Worm (Caenorhabditis elegans) whole organism, L2 larva: Measurements from ENCODE around the gene brc-2.

Experiments
- C34F6.9 ChIP-seq: fragments of 150-350 bp; optimal IDR thresholded peaks from 2 replicates; lab custom pipeline; 2014; ENCODE audit warnings: missing biosample characterization, missing genetic modification characterization
- F13H6.1 ChIP-seq: sonication (generic microtip); optimal IDR thresholded peaks from 2 replicates; lab custom pipeline; 2016; ENCODE audit warnings: missing genetic modification characterization, missing compliant biosample characterization
- ZK546.5 ChIP-seq: sonication (generic microtip); optimal IDR thresholded peaks from 2 replicates; lab custom pipeline; 2017; ENCODE audit warnings: missing biosample characterization, missing genetic modification characterization
- ama-1 ChIP-seq: fragments of 150-350 bp; optimal IDR thresholded peaks from 2 replicates; lab custom pipeline; 2018; ENCODE audit warnings: inconsistent platforms
- blmp-1 ChIP-seq: sonication (generic microtip); optimal IDR thresholded peaks from 2 replicates; lab custom pipeline; 2017; ENCODE audit warnings: missing genetic modification characterization, mild to moderate bottlenecking, missing compliant biosample characterization, antibody characterized with exemption, moderate library complexity; ENCODE audit not compliant: insufficient read depth
- ceh-82 ChIP-seq: fragments of 150-350 bp; optimal IDR thresholded peaks from 2 replicates; lab custom pipeline; 2014; ENCODE audit warnings: missing biosample characterization, missing genetic modification characterization
- crh-2 ChIP-seq: sonication (generic microtip); optimal IDR thresholded peaks from 2 replicates; lab custom pipeline; 2017; ENCODE audit warnings: missing biosample characterization, missing genetic modification characterization
- dmd-4 ChIP-seq: sonication (generic microtip); optimal IDR thresholded peaks from 2 replicates; lab custom pipeline; 2017; ENCODE audit warnings: missing biosample characterization, missing genetic modification characterization
- egl-27 ChIP-seq: sonication (generic microtip); optimal IDR thresholded peaks from 3 replicates; lab custom pipeline; 2017; ENCODE audit warnings: missing biosample characterization, missing genetic modification reagents, missing genetic modification characterization
- elt-1 ChIP-seq: fragments of 150-350 bp; optimal IDR thresholded peaks from 2 replicates; lab custom pipeline; 2014; ENCODE audit warnings: missing biosample characterization, missing genetic modification characterization
- fos-1 ChIP-seq: fragments of 150-350 bp; optimal IDR thresholded peaks from 2 replicates; lab custom pipeline; 2014; ENCODE audit warnings: missing biosample characterization, missing genetic modification characterization
- gmeb-1 ChIP-seq: fragments of 150-350 bp; optimal IDR thresholded peaks from 2 replicates; lab custom pipeline; 2014; ENCODE audit warnings: missing biosample characterization, missing genetic modification characterization
- lin-11 ChIP-seq: fragments of 150-350 bp; sonication (generic microtip); optimal IDR thresholded peaks from 2 replicates; lab custom pipeline; 2014; ENCODE audit warnings: missing biosample characterization, missing genetic modification characterization, inconsistent platforms, mixed read lengths
- lin-13 ChIP-seq: fragments of 150-350 bp; optimal IDR thresholded peaks from 2 replicates; lab custom pipeline; 2014; ENCODE audit warnings: missing biosample characterization, missing genetic modification reagents, missing genetic modification characterization
- lin-39 ChIP-seq: fragments of 150-350 bp; optimal IDR thresholded peaks from 2 replicates; lab custom pipeline; 2014; ENCODE audit warnings: missing biosample characterization, missing genetic modification reagents, missing genetic modification characterization
- lsy-2 ChIP-seq, 2 experiments: fragments of 150-350 bp in 1 of 2; sonication (generic microtip) in 1 of 2; optimal IDR thresholded peaks; 2 replicates each; lab custom pipeline; 2014 to 2017; ENCODE audit warnings: missing biosample characterization in 2 of 2, missing genetic modification characterization in 2 of 2
- mab-5 ChIP-seq: fragments of 150-350 bp; optimal IDR thresholded peaks from 2 replicates; lab custom pipeline; 2014; ENCODE audit warnings: missing biosample characterization, missing genetic modification characterization
- mbf-1 ChIP-seq: sonication (generic microtip); optimal IDR thresholded peaks from 2 replicates; lab custom pipeline; 2017; ENCODE audit warnings: missing biosample characterization, missing genetic modification characterization
- nhr-10 ChIP-seq: sonication (generic microtip); optimal IDR thresholded peaks from 2 replicates; lab custom pipeline; 2017; ENCODE audit warnings: missing biosample characterization, missing genetic modification characterization
- nhr-11 ChIP-seq: fragments of 150-350 bp; optimal IDR thresholded peaks from 2 replicates; lab custom pipeline; 2014; ENCODE audit warnings: missing biosample characterization, missing genetic modification characterization
- nhr-12 ChIP-seq: fragments of 150-350 bp; optimal IDR thresholded peaks from 2 replicates; lab custom pipeline; 2014; ENCODE audit warnings: missing biosample characterization, missing genetic modification characterization
- nhr-21 ChIP-seq: fragments of 150-350 bp; optimal IDR thresholded peaks from 2 replicates; lab custom pipeline; 2014; ENCODE audit warnings: missing biosample characterization, missing genetic modification characterization
- nhr-23 ChIP-seq: fragments of 150-350 bp; optimal IDR thresholded peaks from 2 replicates; lab custom pipeline; 2014; ENCODE audit warnings: missing biosample characterization, missing genetic modification reagents, missing genetic modification characterization
- nhr-25 ChIP-seq: fragments of 150-350 bp; sonication (generic microtip); optimal IDR thresholded peaks from 3 replicates; lab custom pipeline; 2014; ENCODE audit warnings: missing biosample characterization, missing genetic modification characterization
- nhr-6 ChIP-seq: fragments of 150-350 bp; optimal IDR thresholded peaks from 2 replicates; lab custom pipeline; 2014; ENCODE audit warnings: missing biosample characterization, missing genetic modification characterization
- nhr-77 ChIP-seq: fragments of 150-350 bp; optimal IDR thresholded peaks from 2 replicates; lab custom pipeline; 2014; ENCODE audit warnings: missing biosample characterization, missing genetic modification characterization
- sem-4 ChIP-seq: fragments of 150-350 bp; optimal IDR thresholded peaks from 2 replicates; lab custom pipeline; 2014; ENCODE audit warnings: missing biosample characterization, missing genetic modification reagents, missing genetic modification characterization
- skn-1 ChIP-seq: sonication (generic microtip); optimal IDR thresholded peaks from 2 replicates; lab custom pipeline; 2017; ENCODE audit warnings: missing biosample characterization, missing genetic modification characterization
- sma-9 ChIP-seq, 2 experiments: fragments of 150-350 bp in 1 of 2; sonication (generic microtip) in 1 of 2; optimal IDR thresholded peaks; 2 replicates each; lab custom pipeline; 2014 to 2016; ENCODE audit warnings: missing genetic modification characterization in 2 of 2, mild to moderate bottlenecking in 1 of 2, missing biosample characterization in 1 of 2, missing compliant biosample characterization in 1 of 2, missing genetic modification reagents in 1 of 2, moderate library complexity in 1 of 2
- unc-39 ChIP-seq: fragments of 150-350 bp; optimal IDR thresholded peaks from 2 replicates; lab custom pipeline; 2014; ENCODE audit warnings: missing biosample characterization, missing genetic modification characterization
- unc-55 ChIP-seq: fragments of 150-350 bp; sonication (generic microtip); optimal IDR thresholded peaks from 3 replicates; lab custom pipeline; 2014; ENCODE audit warnings: missing biosample characterization, missing genetic modification reagents, missing genetic modification characterization
- ztf-1 ChIP-seq: fragments of 200-800 bp; sonication (Bioruptor generic); conservative IDR thresholded peaks from 2 replicates; pipeline ENCODE4 v1.3.6; 2022; ENCODE audit warnings: missing genetic modification characterization, missing compliant biosample characterization

The brc-2 gene

DNA sequence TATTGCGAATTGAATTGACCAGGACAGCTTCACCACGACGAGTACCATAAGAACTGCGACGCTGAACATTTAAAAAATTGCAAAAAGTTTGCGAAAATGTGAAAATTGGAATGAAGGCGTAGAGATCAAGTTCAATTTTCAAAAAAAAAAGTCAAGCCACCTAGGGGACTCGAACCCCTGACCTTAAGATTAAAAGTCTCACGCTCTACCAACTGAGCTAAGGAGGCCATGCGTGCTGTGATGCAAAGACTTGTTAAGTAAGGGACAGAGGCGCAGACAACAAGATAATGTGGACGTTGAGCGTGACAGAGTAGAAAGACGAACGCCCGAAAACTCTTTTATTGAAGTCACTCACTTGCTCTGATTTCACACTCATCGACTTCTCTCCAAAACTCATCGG is 15.3 kb downstream of the brc-2 start (continued):
- peak; percentile 38 for TF ChIP-seq fos-1 (tag; lab: Kevin White, UChicago)
- TF ChIP-seq ZK546.5 (tag; lab: Kevin White, UChicago) = no peak
- no peak for TF ChIP-seq elt-1 (tag; lab: Kevin White, UChicago)
- peak; percentile 52 for TF ChIP-seq lin-13 (GFP tag; lab: Kevin White, UChicago)
- TF ChIP-seq F13H6.1 (tag; lab: Kevin White, UChicago) = peak; percentile 42

DNA sequence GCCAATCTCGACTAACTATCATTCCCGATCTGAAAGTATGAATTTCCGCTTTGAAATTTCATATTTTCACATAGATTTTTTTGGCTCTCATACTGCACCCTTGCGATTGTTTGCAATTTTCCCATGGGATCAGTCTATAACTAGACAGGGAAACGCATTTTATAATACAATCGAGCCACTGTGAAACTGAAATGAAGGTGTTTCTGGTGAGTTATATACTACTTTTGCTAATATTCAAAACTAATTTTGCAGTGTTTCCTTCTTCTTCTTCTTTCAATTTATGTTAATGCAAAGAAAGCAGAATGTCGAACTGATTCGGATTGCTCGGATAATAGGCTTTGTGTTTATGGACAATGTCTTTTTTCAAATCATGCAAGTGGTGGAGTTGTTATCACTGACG is 17.0 kb downstream of the brc-2 start:
- TF ChIP-seq nhr-12 (tag; lab: Kevin White, UChicago) = no peak
- no peak for TF ChIP-seq lin-11 (tag; lab: Kevin White, UChicago)
- TF ChIP-seq sem-4 = no peak
- no peak for TF ChIP-seq ama-1 (lab: Kevin White, UChicago)
- no peak for TF ChIP-seq blmp-1 (tag; lab: Kevin White, UChicago)
- no peak for TF ChIP-seq unc-55 (GFP tag; lab: Kevin White, UChicago)
- TF ChIP-seq skn-1 (tag; lab: Kevin White, UChicago) = no peak
- TF ChIP-seq nhr-25 (tag; lab: Kevin White, UChicago) = no peak
- no peak for TF ChIP-seq ceh-82 (tag; lab: Kevin White, UChicago)
- no peak for TF ChIP-seq nhr-11 (tag; lab: Kevin White, UChicago)
- no peak for TF ChIP-seq C34F6.9
- TF ChIP-seq dmd-4 (tag; lab: Kevin White, UChicago) = no peak
- TF ChIP-seq nhr-6 (tag; lab: Kevin White, UChicago) = no peak
- no peak for TF ChIP-seq mab-5 (tag; lab: Kevin White, UChicago)
- TF ChIP-seq egl-27 (tag; lab: Kevin White, UChicago) = no peak
- TF ChIP-seq crh-2 (tag; lab: Kevin White, UChicago) = no peak
- TF ChIP-seq elt-1 (tag; lab: Kevin White, UChicago) = no peak
- no peak for TF ChIP-seq unc-39 (tag; lab: Kevin White, UChicago)
- no peak for TF ChIP-seq nhr-77 (tag; lab: Kevin White, UChicago)
- no peak for TF ChIP-seq ztf-1

DNA sequence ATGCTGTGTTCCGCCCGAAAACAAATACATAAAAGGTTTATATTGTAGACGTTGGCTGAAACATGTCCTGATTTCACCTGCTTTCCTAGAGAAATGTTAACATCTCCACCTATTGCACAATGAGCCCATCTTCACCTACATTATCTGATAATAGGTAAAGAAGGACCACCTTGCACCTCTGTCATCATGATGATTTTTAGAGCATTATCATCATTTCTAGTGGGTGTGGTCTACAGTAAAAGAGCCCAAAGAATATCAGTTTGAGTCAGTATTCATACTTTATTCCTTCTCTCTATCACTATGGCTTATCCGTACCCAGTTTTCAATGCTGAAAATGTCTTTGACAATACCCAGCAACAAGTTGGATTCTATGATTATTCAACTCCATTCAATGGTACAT is 18.7 kb downstream of the brc-2 start, which contains the start of gene med-2:
Gene med-2 (plus strand): TSS at position 301 of the 400 bp plus-strand sequence.
- TF ChIP-seq lsy-2 (tag; optimal IDR thresholded peaks at IDR 0.05; lab: Kevin White, UChicago) (no peak), ztf-1 (no peak), gmeb-1 (no peak), C34F6.9 (no peak), lin-39 (no peak), fos-1 (tag; lab: Kevin White, UChicago) (no peak), mbf-1 (tag; lab: Kevin White, UChicago) (no peak), skn-1 (tag; lab: Kevin White, UChicago) (no peak), ZK546.5 (tag; lab: Kevin White, UChicago) (no peak), lin-13 (GFP tag; lab: Kevin White, UChicago) (no peak), blmp-1 (tag; lab: Kevin White, UChicago) (no peak), nhr-10 (no peak)
- TF ChIP-seq, all 48 proteins: peak for 0

DNA sequence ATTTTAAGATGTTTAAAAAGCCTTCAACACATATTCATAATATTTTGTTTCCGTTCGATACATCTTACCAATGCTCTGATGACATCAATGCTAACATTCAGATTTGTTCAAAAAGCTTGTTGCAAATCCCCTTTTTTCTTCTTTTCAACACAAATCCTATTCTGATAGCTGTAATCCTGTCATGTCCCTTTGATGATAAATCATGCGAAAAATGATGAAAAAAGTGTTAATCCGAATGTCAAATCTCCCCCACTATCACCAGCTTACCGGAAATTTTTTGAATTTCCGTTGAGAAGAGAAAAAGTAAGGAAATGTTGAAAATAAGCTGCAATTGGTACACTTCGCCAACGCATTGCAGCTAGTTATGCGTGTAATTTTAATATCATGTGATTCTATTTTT is 21.2 kb downstream of the brc-2 start:
- no peak for TF ChIP-seq nhr-6 (tag; lab: Kevin White, UChicago)
- TF ChIP-seq ceh-82 (tag; lab: Kevin White, UChicago) = no peak
- TF ChIP-seq nhr-10 = no peak
- no peak for TF ChIP-seq lin-11 (tag; lab: Kevin White, UChicago)
- TF ChIP-seq nhr-25 (tag; lab: Kevin White, UChicago) = no peak
- no peak for TF ChIP-seq nhr-23 (tag; lab: Kevin White, UChicago)
- no peak for TF ChIP-seq gmeb-1
- TF ChIP-seq sma-9 (GFP tag; optimal IDR thresholded peaks at IDR 0.05; lab: Kevin White, UChicago) = no peak
- no peak for TF ChIP-seq sma-9 (tag; optimal IDR thresholded peaks at IDR 0.05; lab: Kevin White, UChicago)
- no peak for TF ChIP-seq F13H6.1 (tag; lab: Kevin White, UChicago)
- TF ChIP-seq nhr-11 (tag; lab: Kevin White, UChicago) = no peak

DNA sequence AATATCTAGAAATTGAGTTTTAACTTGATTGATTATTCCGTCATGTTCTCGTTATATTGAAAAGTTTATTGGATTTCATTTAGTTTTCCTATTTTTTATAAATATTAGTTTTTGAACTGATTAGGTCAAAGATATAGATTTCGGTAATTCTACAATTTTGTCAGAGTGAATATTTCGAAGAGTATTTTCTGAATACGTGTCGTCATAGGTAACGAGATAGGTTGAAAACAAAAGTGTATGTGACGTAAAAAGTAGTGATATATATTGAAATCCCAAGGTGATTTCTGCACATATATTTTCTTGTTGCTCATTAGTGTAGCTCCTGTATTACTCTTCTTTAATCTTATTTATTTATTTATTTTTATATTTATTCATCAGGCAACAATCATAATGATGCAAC is 22.1 kb downstream of the brc-2 start, which contains the start of gene K04C2.7:
Gene K04C2.7 (plus strand): TSS at position 301 of the 400 bp plus-strand sequence.
- TF ChIP-seq unc-39 (tag; lab: Kevin White, UChicago) (no peak), nhr-21 (peak; percentile 5), lsy-2 (tag; optimal IDR thresholded peaks at IDR 0.05; lab: Kevin White, UChicago) (peak in 1 of 2 experiments; percentile 4)
